Fruit fly (Drosophila melanogaster) whole organism, embryonic: ENCODE measurements around the gene CG10508.

ENCODE experiments used
- Adf1 ChIP-seq: fragments of 200-800 bp; sonication (Bioruptor generic); IDR thresholded peaks from 2 replicates; pipeline ENCODE4 v1.3.6; 2022; ENCODE audit warnings: missing biosample characterization, missing genetic modification characterization
- BEAF-32 ChIP-seq: fragments of 200-800 bp; sonication (Bioruptor generic); optimal IDR thresholded peaks from 3 replicates; lab custom pipeline; 2017; ENCODE audit warnings: missing biosample characterization, missing genetic modification characterization, mild to moderate bottlenecking, moderate library complexity, missing genetic modification reagents
- Bgb ChIP-seq: fragments of 200-800 bp; sonication (Bioruptor generic); IDR thresholded peaks from 2 replicates; pipeline ENCODE4 v1.3.6; 2022; ENCODE audit warnings: missing biosample characterization, missing genetic modification characterization; ENCODE audit not compliant: partially characterized antibody
- CG10321 ChIP-seq: fragments of 200-800 bp; sonication (Bioruptor generic); IDR thresholded peaks from 2 replicates; pipeline ENCODE4 v1.3.6; 2022; ENCODE audit warnings: missing biosample characterization, missing genetic modification characterization
- CG10979 ChIP-seq: fragments of 200-800 bp; sonication (Bioruptor generic); optimal IDR thresholded peaks from 2 replicates; lab custom pipeline; 2018; ENCODE audit warnings: missing biosample characterization, mild to moderate bottlenecking, missing genetic modification characterization, moderate library complexity
- CG11398 ChIP-seq: fragments of 200-800 bp; sonication (Bioruptor generic); optimal IDR thresholded peaks from 2 replicates; lab custom pipeline; 2016; ENCODE audit warnings: missing biosample characterization, missing genetic modification characterization
- CG12104 ChIP-seq: fragments of 200-800 bp; sonication (Bioruptor generic); optimal IDR thresholded peaks from 3 replicates; lab custom pipeline; 2016; ENCODE audit warnings: missing biosample characterization, missing genetic modification characterization
- CG12769 ChIP-seq: fragments of 200-800 bp; sonication (Bioruptor generic); optimal IDR thresholded peaks from 2 replicates; lab custom pipeline; 2019; ENCODE audit warnings: missing biosample characterization, mild to moderate bottlenecking, missing genetic modification characterization, moderate library complexity
- CG14710 ChIP-seq: fragments of 200-800 bp; sonication (Bioruptor generic); optimal IDR thresholded peaks from 3 replicates; lab custom pipeline; 2019; ENCODE audit warnings: missing biosample characterization, mild to moderate bottlenecking, missing genetic modification characterization, moderate library complexity
- CG14860 ChIP-seq: fragments of 200-800 bp; sonication (Bioruptor generic); IDR thresholded peaks from 3 replicates; pipeline ENCODE4 v1.3.6; 2022; ENCODE audit warnings: missing biosample characterization, missing genetic modification characterization; ENCODE audit not compliant: partially characterized antibody
- CG15696 ChIP-seq: fragments of 200-800 bp; sonication (Bioruptor generic); optimal IDR thresholded peaks from 2 replicates; lab custom pipeline; 2019; ENCODE audit warnings: missing biosample characterization, mild to moderate bottlenecking, missing genetic modification characterization, moderate library complexity
- CG18262 ChIP-seq: fragments of 200-800 bp; optimal IDR thresholded peaks from 3 replicates; lab custom pipeline; 2019; ENCODE audit warnings: missing biosample characterization, mild to moderate bottlenecking, missing genetic modification characterization, moderate library complexity
- CG2712 ChIP-seq: fragments of 200-800 bp; optimal IDR thresholded peaks from 3 replicates; lab custom pipeline; 2019; ENCODE audit warnings: missing biosample characterization, mild to moderate bottlenecking, missing genetic modification characterization, moderate library complexity
- CG31224 ChIP-seq: fragments of 200-800 bp; sonication (Bioruptor generic); IDR thresholded peaks from 2 replicates; pipeline ENCODE4 v1.3.6; 2022; ENCODE audit warnings: missing biosample characterization, missing genetic modification characterization
- CG31441 ChIP-seq: fragments of 200-800 bp; sonication (Bioruptor generic); IDR thresholded peaks from 2 replicates; pipeline ENCODE4 v1.3.6; 2022; ENCODE audit warnings: missing biosample characterization, missing genetic modification characterization
- CG33213 ChIP-seq: fragments of 200-800 bp; sonication (Bioruptor generic); optimal IDR thresholded peaks from 3 replicates; lab custom pipeline; 2016; ENCODE audit warnings: missing biosample characterization, missing genetic modification characterization
- CG4730 ChIP-seq: fragments of 200-800 bp; sonication (Bioruptor generic); IDR thresholded peaks from 2 replicates; pipeline ENCODE4 v1.3.6; 2022; ENCODE audit warnings: missing biosample characterization, missing genetic modification characterization
- CG5180 ChIP-seq: fragments of 200-800 bp; sonication (Bioruptor generic); optimal IDR thresholded peaks from 3 replicates; lab custom pipeline; 2017; ENCODE audit warnings: missing biosample characterization, missing genetic modification characterization, mild to moderate bottlenecking, moderate library complexity, missing genetic modification reagents
- CG6254 ChIP-seq: fragments of 200-800 bp; sonication (Bioruptor generic); optimal IDR thresholded peaks from 3 replicates; lab custom pipeline; 2017; ENCODE audit warnings: mild to moderate bottlenecking, missing biosample characterization, missing genetic modification reagents, missing genetic modification characterization
- CG7963 ChIP-seq: fragments of 200-800 bp; sonication (Bioruptor generic); IDR thresholded peaks from 3 replicates; pipeline ENCODE4 v1.3.6; 2022; ENCODE audit warnings: missing biosample characterization, missing genetic modification characterization; ENCODE audit not compliant: partially characterized antibody
- CG7987 ChIP-seq: fragments of 200-800 bp; sonication (Bioruptor generic); optimal IDR thresholded peaks from 2 replicates; lab custom pipeline; 2018; ENCODE audit warnings: missing biosample characterization, mild to moderate bottlenecking, missing genetic modification characterization, moderate library complexity
- CG8290 ChIP-seq, 3 experiments: fragments of 200-800 bp; sonication (Bioruptor generic); optimal IDR thresholded peaks; 2 replicates each; lab custom pipeline; 2016 to 2019; ENCODE audit warnings: missing biosample characterization in 3 of 3, missing genetic modification characterization in 3 of 3, mild to moderate bottlenecking in 2 of 3, moderate library complexity in 1 of 3
- CG9932 ChIP-seq: fragments of 200-800 bp; sonication (Bioruptor generic); IDR thresholded peaks from 2 replicates; pipeline ENCODE4 v1.3.6; 2022; ENCODE audit warnings: missing biosample characterization, missing genetic modification characterization
- Dll ChIP-seq: fragments of 200-800 bp; sonication (Bioruptor generic); IDR thresholded peaks from 4 replicates; pipeline ENCODE4 v1.3.6; 2022; ENCODE audit warnings: missing biosample characterization, missing genetic modification characterization; ENCODE audit not compliant: partially characterized antibody
- Doc2 ChIP-seq: fragments of 200-800 bp; sonication (Bioruptor generic); IDR thresholded peaks from 2 replicates; pipeline ENCODE4 v1.3.6; 2022; ENCODE audit warnings: missing biosample characterization, missing genetic modification characterization
- Drgx ChIP-seq: fragments of 200-800 bp; sonication (Bioruptor generic); IDR thresholded peaks from 2 replicates; pipeline ENCODE4 v1.3.6; 2022; ENCODE audit warnings: missing biosample characterization, missing genetic modification characterization
- Ets65A ChIP-seq: fragments of 200-800 bp; sonication (Bioruptor generic); peaks from one replicate; lab custom pipeline; 2016; ENCODE audit warnings: missing biosample characterization, missing genetic modification characterization
- HLH4C ChIP-seq: fragments of 200-800 bp; sonication (Bioruptor generic); IDR thresholded peaks from 3 replicates; pipeline ENCODE4 v1.3.6; 2022; ENCODE audit warnings: missing biosample characterization, missing genetic modification characterization; ENCODE audit not compliant: partially characterized antibody
- Hand ChIP-seq: fragments of 200-800 bp; sonication (Bioruptor generic); optimal IDR thresholded peaks from 2 replicates; lab custom pipeline; 2017; ENCODE audit warnings: mild to moderate bottlenecking, missing biosample characterization, missing genetic modification reagents, missing genetic modification characterization
- Kr ChIP-seq: fragments of 200-800 bp; sonication (Bioruptor generic); optimal IDR thresholded peaks from 2 replicates; lab custom pipeline; 2017; ENCODE audit warnings: missing biosample characterization, mild to moderate bottlenecking, missing genetic modification characterization
- Lpt ChIP-seq: fragments of >200 bp; optimal IDR thresholded peaks from 2 replicates; lab custom pipeline; 2018; ENCODE audit warnings: missing biosample characterization, missing genetic modification characterization
- Med ChIP-seq: fragments of 200-800 bp; sonication (Bioruptor generic); peaks from one replicate; lab custom pipeline; 2016; ENCODE audit warnings: missing biosample characterization, missing genetic modification characterization, mild to moderate bottlenecking, inconsistent platforms, moderate library complexity
- Oaz ChIP-seq: fragments of 200-800 bp; sonication (Bioruptor generic); IDR thresholded peaks from 2 replicates; pipeline ENCODE4 v1.3.6; 2022; ENCODE audit warnings: missing biosample characterization, missing genetic modification characterization
- Scr ChIP-seq: fragments of 200-800 bp; sonication (Bioruptor generic); IDR thresholded peaks from 2 replicates; pipeline ENCODE4 v1.3.6; 2022; ENCODE audit warnings: missing biosample characterization, missing genetic modification characterization; ENCODE audit not compliant: partially characterized antibody
- Sox102F ChIP-seq: fragments of 200-800 bp; sonication (Bioruptor generic); optimal IDR thresholded peaks from 2 replicates; lab custom pipeline; 2018; ENCODE audit warnings: missing biosample characterization, mild to moderate bottlenecking, missing genetic modification characterization, moderate library complexity
- Usf ChIP-seq: fragments of 200-800 bp; sonication (Bioruptor generic); optimal IDR thresholded peaks from 2 replicates; lab custom pipeline; 2017; ENCODE audit warnings: missing genotype, missing biosample characterization, missing genetic modification characterization
- al ChIP-seq: fragments of 200-800 bp; sonication (Bioruptor generic); IDR thresholded peaks from 2 replicates; pipeline ENCODE4 v1.3.6; 2022; ENCODE audit warnings: missing biosample characterization, missing genetic modification characterization
- bbx ChIP-seq: fragments of 200-800 bp; sonication (Bioruptor generic); IDR thresholded peaks from 2 replicates; pipeline ENCODE4 v1.3.6; 2022; ENCODE audit warnings: missing biosample characterization, missing genetic modification characterization; ENCODE audit not compliant: partially characterized antibody
- chn ChIP-seq: fragments of 200-800 bp; sonication (Bioruptor generic); optimal IDR thresholded peaks from 2 replicates; lab custom pipeline; 2016; ENCODE audit warnings: missing biosample characterization, missing genetic modification characterization
- ems ChIP-seq: fragments of 200-800 bp; sonication (Bioruptor generic); optimal IDR thresholded peaks from 3 replicates; lab custom pipeline; 2016; ENCODE audit warnings: missing biosample characterization, missing genetic modification characterization
- en ChIP-seq: fragments of 200-800 bp; sonication (Bioruptor generic); optimal IDR thresholded peaks from 2 replicates; lab custom pipeline; 2016; ENCODE audit warnings: missing biosample characterization, missing genetic modification characterization
- gem ChIP-seq: fragments of 200-800 bp; sonication (Bioruptor generic); optimal IDR thresholded peaks from 2 replicates; lab custom pipeline; 2019; ENCODE audit warnings: missing biosample characterization, mild to moderate bottlenecking, missing genetic modification characterization, moderate library complexity
- hkb ChIP-seq, 2 experiments: fragments of 200-800 bp in 1 of 2; fragments of >200 bp in 1 of 2; sonication (Bioruptor generic) in 1 of 2; IDR thresholded peaks in 1 of 2; optimal IDR thresholded peaks in 1 of 2; 2 replicates each; pipeline versions ENCODE4 v1.3.6 to Lab custom; 2017 to 2022; ENCODE audit warnings: missing biosample characterization in 1 of 2, missing genetic modification characterization in 1 of 2
- jumu ChIP-seq: fragments of 200-800 bp; sonication (Bioruptor generic); optimal IDR thresholded peaks from 3 replicates; lab custom pipeline; 2016; ENCODE audit warnings: missing biosample characterization, missing genetic modification characterization
- ken ChIP-seq: fragments of 200-800 bp; sonication (Bioruptor generic); IDR thresholded peaks from 3 replicates; pipeline ENCODE4 v1.3.6; 2022; ENCODE audit warnings: missing biosample characterization, missing genetic modification characterization
- lbe ChIP-seq: fragments of 200-800 bp; sonication (Bioruptor generic); optimal IDR thresholded peaks from 2 replicates; lab custom pipeline; 2016; ENCODE audit warnings: missing biosample characterization, mild to moderate bottlenecking, missing genetic modification characterization
- pum ChIP-seq: fragments of 200-800 bp; sonication (Bioruptor generic); optimal IDR thresholded peaks from 2 replicates; lab custom pipeline; 2016; ENCODE audit warnings: missing biosample characterization, missing genetic modification characterization
- run ChIP-seq: fragments of 200-800 bp; sonication (Bioruptor generic); optimal IDR thresholded peaks from 3 replicates; lab custom pipeline; 2018; ENCODE audit warnings: missing biosample characterization, mild to moderate bottlenecking, missing genetic modification characterization
- shn ChIP-seq: fragments of 200-800 bp; sonication (Bioruptor generic); optimal IDR thresholded peaks from 3 replicates; lab custom pipeline; 2016; ENCODE audit warnings: missing biosample characterization, missing genetic modification characterization
- slbo ChIP-seq: fragments of 200-800 bp; sonication (Bioruptor generic); IDR thresholded peaks from 2 replicates; pipeline ENCODE4 v1.3.6; 2022; ENCODE audit warnings: missing biosample characterization, missing genetic modification characterization
- unpg ChIP-seq: fragments of 200-800 bp; sonication (Bioruptor generic); optimal IDR thresholded peaks from 3 replicates; lab custom pipeline; 2018; ENCODE audit warnings: missing biosample characterization, mild to moderate bottlenecking, missing genetic modification characterization, moderate library complexity

The CG10508 gene

DNA sequence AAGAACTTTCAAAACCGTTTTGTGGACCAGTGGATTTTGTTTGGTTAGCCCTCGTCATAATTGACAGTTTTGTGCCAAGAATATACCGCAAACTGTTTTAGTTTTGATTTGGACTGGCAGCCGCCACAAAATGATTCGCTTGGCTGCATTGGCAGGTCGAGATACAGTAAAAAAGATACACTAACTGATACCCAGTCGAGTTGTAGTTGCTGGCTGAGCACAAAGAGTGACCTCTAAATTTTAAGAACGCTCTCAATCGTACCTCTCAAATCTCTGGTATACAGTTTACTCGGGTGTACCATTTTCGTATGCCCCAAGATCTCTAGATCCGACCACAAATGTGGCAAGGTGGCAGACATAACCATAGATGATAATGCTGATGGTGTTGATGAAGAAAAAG lies 32.9 kb downstream of the CG10508 start (continued):
- TF ChIP-seq CG8290 (GFP tag; optimal IDR thresholded peaks at IDR 0.05; lab: Kevin White, UChicago) (no peak), CG8290 (tag; optimal IDR thresholded peaks at IDR 0.05; lab: Kevin White, UChicago) (no peak), Ets65A (GFP tag; lab: Kevin White, UChicago) (peak; percentile 93), al (GFP tag; lab: Robert Waterston, UW) (no peak), shn (GFP tag; lab: Kevin White, UChicago) (no peak), CG31224 (GFP tag; lab: Robert Waterston, UW) (no peak), ken (GFP tag; lab: Robert Waterston, UW) (no peak), hkb (optimal IDR thresholded peaks at IDR 0.05; lab: Kevin White, UChicago) (no peak), hkb (GFP tag; IDR thresholded peaks at IDR 0.05; lab: Robert Waterston, UW) (no peak), CG12769 (no peak), Adf1 (GFP tag; lab: Robert Waterston, UW) (no peak), ems (GFP tag; lab: Kevin White, UChicago) (no peak), CG6254 (GFP tag; lab: Kevin White, UChicago) (no peak), CG11398 (GFP tag; lab: Kevin White, UChicago) (no peak), CG7963 (GFP tag; lab: Robert Waterston, UW) (0 out of 3 replicates have a peak, but pooled peaks have one; percentile 38), Lpt (GFP tag; lab: Kevin White, UChicago) (no peak), Scr (GFP tag; lab: Robert Waterston, UW) (0 out of 2 replicates have a peak, but pooled peaks have one; percentile 16), CG9932 (GFP tag; lab: Robert Waterston, UW) (no peak), pum (no peak), run (tag; lab: Kevin White, UChicago) (no peak), Med (peak; percentile 10), Usf (GFP tag; lab: Kevin White, UChicago) (no peak), bbx (GFP tag; lab: Robert Waterston, UW) (peak; percentile 34), CG15696 (tag; lab: Kevin White, UChicago) (no peak), CG4730 (no peak), CG10321 (GFP tag; lab: Robert Waterston, UW) (no peak), CG10979 (no peak), CG14710 (no peak), BEAF-32 (no peak), HLH4C (GFP tag; lab: Robert Waterston, UW) (peak; percentile 65), slbo (no peak), unpg (no peak), jumu (GFP tag; lab: Kevin White, UChicago) (no peak), en (GFP tag; lab: Kevin White, UChicago) (no peak), Sox102F (no peak), Bgb (GFP tag; lab: Robert Waterston, UW) (peak; percentile 38; the same call in 1 of the 2 replicates), Dll (GFP tag; lab: Robert Waterston, UW) (no peak), lbe (GFP tag; lab: Kevin White, UChicago) (no peak)

DNA sequence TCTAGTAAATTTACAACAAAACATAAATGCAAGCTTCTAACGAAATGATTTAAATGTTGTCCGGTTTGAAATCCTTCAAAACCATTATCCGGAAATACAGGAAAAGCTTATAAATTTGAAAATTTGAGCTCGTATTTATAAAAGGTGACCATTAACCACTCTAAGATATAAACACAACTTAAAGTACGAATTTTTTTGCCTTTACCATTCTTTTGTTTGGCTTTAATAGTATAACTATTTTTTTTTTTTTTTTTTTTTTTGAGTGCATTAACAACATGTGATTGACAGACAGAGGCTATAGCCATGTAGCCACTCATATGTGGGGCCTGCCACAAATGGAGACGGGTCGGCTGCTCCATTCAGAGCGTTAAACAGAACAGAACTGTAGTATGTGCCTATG lies 33.4 kb downstream of the CG10508 start:
- TF ChIP-seq gem (tag; lab: Kevin White, UChicago) (peak; percentile 19), CG18262 (tag; lab: Kevin White, UChicago) (peak; percentile 5), CG5180 (no peak), Doc2 (GFP tag; lab: Robert Waterston, UW) (no peak), CG7987 (GFP tag; lab: Kevin White, UChicago) (no peak), Drgx (GFP tag; lab: Robert Waterston, UW) (0 out of 2 replicates have a peak, but pooled peaks have one; percentile 23), Oaz (GFP tag; lab: Robert Waterston, UW) (no peak), CG12104 (GFP tag; lab: Kevin White, UChicago) (no peak), Sox102F (peak; percentile 1), CG33213 (GFP tag; lab: Kevin White, UChicago) (no peak), CG2712 (peak; percentile 0), CG14860 (GFP tag; lab: Robert Waterston, UW) (no peak), chn (GFP tag; lab: Kevin White, UChicago) (no peak), Hand (no peak), CG31441 (GFP tag; lab: Robert Waterston, UW) (0 out of 2 replicates have a peak, but pooled peaks have one; percentile 20), CG10321 (GFP tag; lab: Robert Waterston, UW) (no peak), Kr (no peak)
